Fruit fly (Drosophila melanogaster) whole organism, embryonic: ENCODE data around the gene CG8006.

Experiments
- C15 ChIP-seq: fragments of 200-800 bp; sonication (Bioruptor generic); IDR thresholded peaks from 3 replicates; pipeline ENCODE4 v1.3.6; 2022; ENCODE audit warnings: missing biosample characterization, missing genetic modification characterization
- CG10147 ChIP-seq: fragments of 200-800 bp; sonication (Bioruptor generic); optimal IDR thresholded peaks from 2 replicates; lab custom pipeline; 2019; ENCODE audit warnings: missing biosample characterization, mild to moderate bottlenecking, missing genetic modification characterization, moderate library complexity
- CG1024 ChIP-seq: fragments of 200-800 bp; sonication (Bioruptor generic); IDR thresholded peaks from 2 replicates; pipeline ENCODE4 v1.3.6; 2022; ENCODE audit warnings: missing biosample characterization, missing genetic modification characterization
- CG11398 ChIP-seq: fragments of 200-800 bp; sonication (Bioruptor generic); optimal IDR thresholded peaks from 2 replicates; lab custom pipeline; 2016; ENCODE audit warnings: missing biosample characterization, missing genetic modification characterization
- CG12155 ChIP-seq: fragments of 200-800 bp; sonication (Bioruptor generic); optimal IDR thresholded peaks from 3 replicates; lab custom pipeline; 2016; ENCODE audit warnings: missing biosample characterization, missing genetic modification characterization
- CG12769 ChIP-seq: fragments of 200-800 bp; sonication (Bioruptor generic); optimal IDR thresholded peaks from 2 replicates; lab custom pipeline; 2019; ENCODE audit warnings: missing biosample characterization, mild to moderate bottlenecking, missing genetic modification characterization, moderate library complexity
- CG13775 ChIP-seq: fragments of 200-800 bp; sonication (Bioruptor generic); optimal IDR thresholded peaks from 3 replicates; lab custom pipeline; 2017; ENCODE audit warnings: missing biosample characterization, mild to moderate bottlenecking, missing genetic modification characterization
- CG15696 ChIP-seq: fragments of 200-800 bp; sonication (Bioruptor generic); optimal IDR thresholded peaks from 2 replicates; lab custom pipeline; 2019; ENCODE audit warnings: missing biosample characterization, mild to moderate bottlenecking, missing genetic modification characterization, moderate library complexity
- CG1603 ChIP-seq: fragments of 200-800 bp; sonication (Bioruptor generic); optimal IDR thresholded peaks from 2 replicates; lab custom pipeline; 2019; ENCODE audit warnings: missing biosample characterization, mild to moderate bottlenecking, missing genetic modification characterization, moderate library complexity
- CG17385 ChIP-seq: fragments of 200-800 bp; sonication (Bioruptor generic); optimal IDR thresholded peaks from 3 replicates; lab custom pipeline; 2018; ENCODE audit warnings: missing biosample characterization, mild to moderate bottlenecking, missing genetic modification characterization
- CG2116 ChIP-seq: fragments of 200-800 bp; sonication (Bioruptor generic); optimal IDR thresholded peaks from 3 replicates; lab custom pipeline; 2018; ENCODE audit warnings: missing biosample characterization, mild to moderate bottlenecking, missing genetic modification characterization
- CG2129 ChIP-seq: fragments of 200-800 bp; sonication (Bioruptor generic); IDR thresholded peaks from 2 replicates; pipeline ENCODE4 v1.3.6; 2022; ENCODE audit warnings: missing biosample characterization, missing genetic modification characterization; ENCODE audit not compliant: partially characterized antibody
- CG2199 ChIP-seq: fragments of 200-800 bp; sonication (Bioruptor generic); IDR thresholded peaks from 3 replicates; pipeline ENCODE4 v1.3.6; 2022; ENCODE audit warnings: missing biosample characterization, missing genetic modification characterization
- CG32532 ChIP-seq: fragments of 200-800 bp; sonication (Bioruptor generic); IDR thresholded peaks from 2 replicates; pipeline ENCODE4 v1.3.6; 2022; ENCODE audit warnings: missing biosample characterization, missing genetic modification characterization
- CG32772 ChIP-seq: fragments of 200-800 bp; sonication (Bioruptor generic); IDR thresholded peaks from 2 replicates; pipeline ENCODE4 v1.3.6; 2022; ENCODE audit warnings: missing biosample characterization, missing genetic modification characterization
- CG3995 ChIP-seq: fragments of 200-800 bp; sonication (Bioruptor generic); optimal IDR thresholded peaks from 3 replicates; lab custom pipeline; 2016; ENCODE audit warnings: missing biosample characterization, missing genetic modification characterization
- CG4707 ChIP-seq: fragments of 200-800 bp; sonication (Bioruptor generic); optimal IDR thresholded peaks from 2 replicates; lab custom pipeline; 2018; ENCODE audit warnings: missing biosample characterization, mild to moderate bottlenecking, missing genetic modification characterization, moderate library complexity
- CG6254 ChIP-seq: fragments of 200-800 bp; sonication (Bioruptor generic); optimal IDR thresholded peaks from 3 replicates; lab custom pipeline; 2017; ENCODE audit warnings: mild to moderate bottlenecking, missing biosample characterization, missing genetic modification reagents, missing genetic modification characterization
- CG6689 ChIP-seq: fragments of 200-800 bp; sonication (Bioruptor generic); IDR thresholded peaks from 2 replicates; pipeline ENCODE4 v1.3.6; 2022; ENCODE audit warnings: missing biosample characterization, missing genetic modification characterization
- CG8359 ChIP-seq: fragments of 200-800 bp; sonication (Bioruptor generic); optimal IDR thresholded peaks from 2 replicates; lab custom pipeline; 2017; ENCODE audit warnings: missing biosample characterization, mild to moderate bottlenecking, missing genetic modification characterization, borderline replicate concordance
- CTCF ChIP-seq: fragments of 200-800 bp; sonication (Bioruptor generic); optimal IDR thresholded peaks from 2 replicates; lab custom pipeline; 2017; ENCODE audit warnings: missing biosample characterization, mild to moderate bottlenecking, missing genetic modification characterization, moderate library complexity
- CoRest ChIP-seq: fragments of 200-800 bp; sonication (Bioruptor generic); optimal IDR thresholded peaks from 3 replicates; lab custom pipeline; 2018; ENCODE audit warnings: missing biosample characterization, mild to moderate bottlenecking, missing genetic modification characterization, moderate library complexity
- Dp ChIP-seq: fragments of 200-800 bp; sonication (Bioruptor generic); optimal IDR thresholded peaks from 2 replicates; lab custom pipeline; 2018; ENCODE audit warnings: missing biosample characterization, mild to moderate bottlenecking, missing genetic modification characterization, moderate library complexity
- H2.0 ChIP-seq: fragments of 200-800 bp; sonication (Bioruptor generic); IDR thresholded peaks from 2 replicates; pipeline ENCODE4 v1.3.6; 2022; ENCODE audit warnings: missing biosample characterization, missing genetic modification characterization
- Hmx ChIP-seq: fragments of 200-800 bp; sonication (Bioruptor generic); optimal IDR thresholded peaks from 2 replicates; lab custom pipeline; 2016; ENCODE audit warnings: missing biosample characterization, missing genetic modification characterization
- Ravus ChIP-seq: fragments of 200-800 bp; sonication (Bioruptor generic); IDR thresholded peaks from 2 replicates; pipeline ENCODE4 v1.3.6; 2022; ENCODE audit warnings: missing biosample characterization, missing genetic modification characterization
- Sox102F ChIP-seq: fragments of 200-800 bp; sonication (Bioruptor generic); optimal IDR thresholded peaks from 2 replicates; lab custom pipeline; 2018; ENCODE audit warnings: missing biosample characterization, mild to moderate bottlenecking, missing genetic modification characterization, moderate library complexity
- Spps ChIP-seq: fragments of 200-800 bp; sonication (Bioruptor generic); optimal IDR thresholded peaks from 2 replicates; lab custom pipeline; 2018; ENCODE audit warnings: missing biosample characterization, mild to moderate bottlenecking, missing genetic modification characterization
- ab ChIP-seq: fragments of 200-800 bp; sonication (Bioruptor generic); optimal IDR thresholded peaks from 2 replicates; lab custom pipeline; 2016; ENCODE audit warnings: missing biosample characterization, missing genetic modification characterization
- cato ChIP-seq: fragments of 200-800 bp; sonication (Bioruptor generic); optimal IDR thresholded peaks from 2 replicates; lab custom pipeline; 2016; ENCODE audit warnings: missing biosample characterization, missing genetic modification characterization, borderline replicate concordance
- caup ChIP-seq: fragments of 200-800 bp; sonication (Bioruptor generic); optimal IDR thresholded peaks from 3 replicates; lab custom pipeline; 2017; ENCODE audit warnings: missing biosample characterization, mild to moderate bottlenecking, missing genetic modification characterization, moderate library complexity; ENCODE audit not compliant: severe bottlenecking
- cg ChIP-seq: fragments of 200-800 bp; sonication (Bioruptor generic); optimal IDR thresholded peaks from 3 replicates; lab custom pipeline; 2019; ENCODE audit warnings: missing biosample characterization, mild to moderate bottlenecking, missing genetic modification characterization, moderate library complexity
- ci ChIP-seq: fragments of 200-800 bp; sonication (Bioruptor generic); IDR thresholded peaks from 3 replicates; pipeline ENCODE4 v1.3.6; 2022; ENCODE audit warnings: missing biosample characterization, missing genetic modification characterization
- crp ChIP-seq, 2 experiments: fragments of 200-800 bp; sonication (Bioruptor generic); optimal IDR thresholded peaks; 2 replicates in 1 of 2; 3 replicates in 1 of 2; lab custom pipeline; 2017; ENCODE audit warnings: missing biosample characterization in 2 of 2, missing genetic modification characterization in 2 of 2, mild to moderate bottlenecking in 1 of 2, moderate library complexity in 1 of 2
- da ChIP-seq: fragments of 200-800 bp; sonication (Bioruptor generic); optimal IDR thresholded peaks from 2 replicates; lab custom pipeline; 2016; ENCODE audit warnings: missing biosample characterization, missing genetic modification characterization
- fu2 ChIP-seq: fragments of 200-800 bp; sonication (Bioruptor generic); optimal IDR thresholded peaks from 2 replicates; lab custom pipeline; 2016; ENCODE audit warnings: missing biosample characterization, missing genetic modification characterization
- grn ChIP-seq: fragments of 200-800 bp; sonication (Bioruptor generic); optimal IDR thresholded peaks from 3 replicates; lab custom pipeline; 2017; ENCODE audit warnings: missing biosample characterization, missing genetic modification characterization
- hkb ChIP-seq, 2 experiments: fragments of 200-800 bp in 1 of 2; fragments of >200 bp in 1 of 2; sonication (Bioruptor generic) in 1 of 2; IDR thresholded peaks in 1 of 2; optimal IDR thresholded peaks in 1 of 2; 2 replicates each; pipeline versions ENCODE4 v1.3.6 to Lab custom; 2017 to 2022; ENCODE audit warnings: missing biosample characterization in 1 of 2, missing genetic modification characterization in 1 of 2
- ind ChIP-seq: fragments of 200-800 bp; sonication (Bioruptor generic); optimal IDR thresholded peaks from 3 replicates; lab custom pipeline; 2016; ENCODE audit warnings: missing biosample characterization, missing genetic modification characterization
- jigr1 ChIP-seq: fragments of 200-800 bp; sonication (Bioruptor generic); IDR thresholded peaks from 3 replicates; pipeline ENCODE4 v1.3.6; 2022; ENCODE audit warnings: missing biosample characterization, missing genetic modification characterization
- kah ChIP-seq: fragments of 200-800 bp; sonication (Bioruptor generic); optimal IDR thresholded peaks from 2 replicates; lab custom pipeline; 2018; ENCODE audit warnings: missing biosample characterization, mild to moderate bottlenecking, missing genetic modification characterization
- lmd ChIP-seq: fragments of 200-800 bp; sonication (Bioruptor generic); IDR thresholded peaks from 2 replicates; pipeline ENCODE4 v1.3.6; 2022; ENCODE audit warnings: missing biosample characterization, missing genetic modification characterization
- mam ChIP-seq: fragments of 200-800 bp; sonication (Bioruptor generic); optimal IDR thresholded peaks from 3 replicates; lab custom pipeline; 2016; ENCODE audit warnings: missing biosample characterization, missing genetic modification characterization
- odd ChIP-seq: fragments of 200-800 bp; sonication (Bioruptor generic); optimal IDR thresholded peaks from 2 replicates; lab custom pipeline; 2017; ENCODE audit warnings: missing biosample characterization, mild to moderate bottlenecking, missing genetic modification characterization
- pnt ChIP-seq: fragments of 200-800 bp; sonication (Bioruptor generic); optimal IDR thresholded peaks from 3 replicates; lab custom pipeline; 2016; ENCODE audit warnings: missing biosample characterization, missing genetic modification characterization
- sens-2 ChIP-seq: fragments of 200-800 bp; sonication (Bioruptor generic); IDR thresholded peaks from 2 replicates; pipeline ENCODE4 v1.3.6; 2022; ENCODE audit warnings: missing biosample characterization, missing genetic modification characterization
- slbo ChIP-seq: fragments of 200-800 bp; sonication (Bioruptor generic); IDR thresholded peaks from 2 replicates; pipeline ENCODE4 v1.3.6; 2022; ENCODE audit warnings: missing biosample characterization, missing genetic modification characterization
- vnd ChIP-seq: fragments of 200-800 bp; sonication (Bioruptor generic); IDR thresholded peaks from 3 replicates; pipeline ENCODE4 v1.3.6; 2022; ENCODE audit warnings: missing biosample characterization, missing genetic modification characterization; ENCODE audit not compliant: partially characterized antibody
- vvl ChIP-seq: fragments of 200-800 bp; sonication (Bioruptor generic); IDR thresholded peaks from 2 replicates; pipeline ENCODE4 v1.3.6; 2022; ENCODE audit warnings: missing biosample characterization, missing genetic modification characterization
- yki ChIP-seq: fragments of >200 bp; optimal IDR thresholded peaks from 3 replicates; lab custom pipeline; 2018
- zfh1 ChIP-seq: fragments of 200-800 bp; sonication (Bioruptor generic); IDR thresholded peaks from 3 replicates; pipeline ENCODE4 v1.3.6; 2022; ENCODE audit warnings: missing biosample characterization, missing genetic modification characterization

The CG8006 gene

DNA sequence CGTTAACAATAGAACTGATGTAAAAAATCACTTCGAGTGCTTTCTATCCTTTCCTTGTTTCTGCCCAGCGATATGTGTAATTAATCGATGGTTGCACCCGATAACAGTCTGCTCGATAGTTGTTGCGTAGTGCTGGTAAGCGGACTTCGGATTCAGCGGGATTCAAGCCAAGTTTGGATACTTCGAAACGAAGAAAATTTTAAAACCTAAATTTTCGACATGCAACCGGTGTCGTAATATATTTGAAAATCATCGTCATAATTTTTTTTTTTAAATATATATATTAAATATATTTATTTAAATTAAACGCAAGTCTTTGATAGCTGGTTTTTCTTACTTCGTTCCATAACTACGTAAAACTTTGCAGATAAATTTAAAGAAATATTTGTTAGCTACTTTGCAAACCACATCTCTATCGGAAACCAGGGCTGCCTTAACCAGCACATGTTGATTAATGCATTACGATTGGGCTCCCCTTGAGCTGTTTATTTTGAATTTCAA, 13.9 kb upstream of the CG8006 start, which contains the start of the genes UbcE2M and Dhps (continued):
- TF ChIP-seq Ravus (GFP tag; lab: Robert Waterston, UW) (no peak; the same call in 1 of the 2 replicates), CG10147 (peak; percentile 79), cato (GFP tag; lab: Kevin White, UChicago) (peak; percentile 37), fu2 (GFP tag; lab: Kevin White, UChicago) (peak; percentile 64), cg (GFP tag; lab: Kevin White, UChicago) (no peak), CoRest (peak; percentile 92), ab (GFP tag; lab: Kevin White, UChicago) (no peak), CTCF (GFP tag; lab: Kevin White, UChicago) (no peak), CG2116 (peak; percentile 83), CG32772 (GFP tag; lab: Robert Waterston, UW) (peak; percentile 63), hkb (optimal IDR thresholded peaks at IDR 0.05; lab: Kevin White, UChicago) (no peak), hkb (GFP tag; IDR thresholded peaks at IDR 0.05; lab: Robert Waterston, UW) (peak; percentile 50), pnt (GFP tag; lab: Kevin White, UChicago) (peak; percentile 56), CG6254 (peak; percentile 20), H2.0 (GFP tag; lab: Robert Waterston, UW) (peak; percentile 54), CG17385 (GFP tag; lab: Kevin White, UChicago) (peak; percentile 69), Spps (tag; lab: Kevin White, UChicago) (peak; percentile 50), CG1024 (GFP tag; lab: Robert Waterston, UW) (no peak), caup (peak; percentile 36), CG2199 (GFP tag; lab: Robert Waterston, UW) (no peak), zfh1 (GFP tag; lab: Robert Waterston, UW) (peak; percentile 66; the same call in 2 of the 3 replicates), CG15696 (tag; lab: Kevin White, UChicago) (peak; percentile 76), CG32532 (GFP tag; lab: Robert Waterston, UW) (peak; percentile 74), CG6689 (GFP tag; lab: Robert Waterston, UW) (peak; percentile 61), CG1603 (no peak), C15 (no peak), Sox102F (GFP tag; lab: Kevin White, UChicago) (no peak), CG2129 (GFP tag; lab: Robert Waterston, UW) (peak; percentile 33), ci (GFP tag; lab: Robert Waterston, UW) (no peak), slbo (GFP tag; lab: Robert Waterston, UW) (peak; percentile 87), grn (no peak), da (GFP tag; lab: Kevin White, UChicago) (no peak), Hmx (GFP tag; lab: Kevin White, UChicago) (no peak), jigr1 (GFP tag; lab: Robert Waterston, UW) (peak; percentile 60; the same call in 1 of the 3 replicates), CG11398 (GFP tag; lab: Kevin White, UChicago) (no peak), CG8359 (GFP tag; lab: Kevin White, UChicago) (peak; percentile 31), vvl (GFP tag; lab: Robert Waterston, UW) (peak; percentile 37; the same call in 1 of the 2 replicates), Dp (GFP tag; lab: Kevin White, UChicago) (peak; percentile 36), CG3995 (GFP tag; lab: Kevin White, UChicago) (peak; percentile 51), CG13775 (GFP tag; lab: Kevin White, UChicago) (peak; percentile 85), yki (no peak), CG4707 (no peak), ind (peak; percentile 85), crp (GFP tag; optimal IDR thresholded peaks at IDR 0.05; lab: Kevin White, UChicago) (peak in 1 of 2 experiments; percentile 60), odd (GFP tag; lab: Kevin White, UChicago) (no peak), CG12155 (GFP tag; lab: Kevin White, UChicago) (peak; percentile 70), CG12769 (tag; lab: Kevin White, UChicago) (no peak), mam (GFP tag; lab: Kevin White, UChicago) (peak; percentile 73), kah (GFP tag; lab: Kevin White, UChicago) (peak; percentile 68), sens-2 (GFP tag; lab: Robert Waterston, UW) (0 out of 2 replicates have a peak, but pooled peaks have one; percentile 32), lmd (peak; percentile 61), vnd (GFP tag; lab: Robert Waterston, UW) (peak; percentile 67)
